Worm (Caenorhabditis elegans) whole organism, L1 larva: Measurements from ENCODE around the gene skr-13.

Source experiments
- C16A3.4 ChIP-seq: fragments of 150-350 bp; optimal IDR thresholded peaks from 2 replicates; lab custom pipeline; 2014; ENCODE audit warnings: missing biosample characterization, missing genetic modification characterization
- aha-1 ChIP-seq: fragments of 150-350 bp; optimal IDR thresholded peaks from 2 replicates; lab custom pipeline; 2014; ENCODE audit warnings: missing biosample characterization, missing genetic modification characterization
- ceh-82 ChIP-seq, 3 experiments: fragments of 150-350 bp in 1 of 3; sonication (generic microtip) in 2 of 3; optimal IDR thresholded peaks; 2 replicates each; lab custom pipeline; 2014 to 2017; ENCODE audit warnings: missing biosample characterization in 3 of 3, missing genetic modification characterization in 3 of 3
- ets-5 ChIP-seq: fragments of 200-800 bp; sonication (Bioruptor generic); IDR thresholded peaks from 2 replicates; pipeline ENCODE4 v1.3.6; 2022; ENCODE audit warnings: missing genetic modification characterization, missing compliant biosample characterization
- fos-1 ChIP-seq: fragments of 150-350 bp; optimal IDR thresholded peaks from 2 replicates; lab custom pipeline; 2014; ENCODE audit warnings: missing biosample characterization, missing genetic modification characterization
- nhr-28 ChIP-seq: fragments of 150-350 bp; optimal IDR thresholded peaks from 2 replicates; lab custom pipeline; 2014; ENCODE audit warnings: missing biosample characterization, missing genetic modification characterization
- zag-1 ChIP-seq: fragments of 150-350 bp; optimal IDR thresholded peaks from 2 replicates; lab custom pipeline; 2014; ENCODE audit warnings: missing biosample characterization, missing genetic modification characterization
- ztf-11 ChIP-seq, 2 experiments: sonication (generic microtip); optimal IDR thresholded peaks; 2 replicates each; lab custom pipeline; 2016 to 2017; ENCODE audit warnings: missing genetic modification characterization in 2 of 2, missing biosample characterization in 1 of 2, missing compliant biosample characterization in 1 of 2

DNA sequence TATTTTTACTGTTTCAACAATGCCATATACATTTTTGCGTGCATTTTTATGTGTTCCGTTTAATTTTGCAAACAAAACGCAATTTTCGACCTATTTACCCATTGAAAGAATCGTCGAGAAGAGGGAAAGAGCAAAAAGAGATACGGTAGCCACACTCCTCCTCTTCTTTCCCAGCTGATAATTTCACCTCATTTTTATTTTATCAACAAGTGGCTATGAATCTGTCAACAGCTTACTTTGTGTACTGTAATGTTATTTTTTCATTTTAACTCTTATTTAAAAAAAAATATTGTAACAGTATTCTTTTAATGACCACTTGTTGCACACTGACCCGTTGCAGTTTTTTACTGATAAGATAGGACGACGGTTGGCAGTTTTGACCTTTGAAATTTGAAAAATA, 12.6 kb upstream of the skr-13 start:
- TF ChIP-seq aha-1 (tag; lab: Kevin White, UChicago): no peak
- TF ChIP-seq fos-1 (tag; lab: Kevin White, UChicago): no peak
- TF ChIP-seq zag-1: no peak
- no peak for TF ChIP-seq C16A3.4
- TF ChIP-seq nhr-28: no peak
- TF ChIP-seq ets-5 (GFP tag; lab: Robert Waterston, UW): no peak
- TF ChIP-seq ceh-82 (tag; optimal IDR thresholded peaks at IDR 0.05; lab: Kevin White, UChicago): no peak
- no peak for TF ChIP-seq ztf-11 (tag; optimal IDR thresholded peaks at IDR 0.05; lab: Kevin White, UChicago)
